Comparison of ENCODE assay signal across 1 fruit fly cellular context in the genomic region with DNA sequence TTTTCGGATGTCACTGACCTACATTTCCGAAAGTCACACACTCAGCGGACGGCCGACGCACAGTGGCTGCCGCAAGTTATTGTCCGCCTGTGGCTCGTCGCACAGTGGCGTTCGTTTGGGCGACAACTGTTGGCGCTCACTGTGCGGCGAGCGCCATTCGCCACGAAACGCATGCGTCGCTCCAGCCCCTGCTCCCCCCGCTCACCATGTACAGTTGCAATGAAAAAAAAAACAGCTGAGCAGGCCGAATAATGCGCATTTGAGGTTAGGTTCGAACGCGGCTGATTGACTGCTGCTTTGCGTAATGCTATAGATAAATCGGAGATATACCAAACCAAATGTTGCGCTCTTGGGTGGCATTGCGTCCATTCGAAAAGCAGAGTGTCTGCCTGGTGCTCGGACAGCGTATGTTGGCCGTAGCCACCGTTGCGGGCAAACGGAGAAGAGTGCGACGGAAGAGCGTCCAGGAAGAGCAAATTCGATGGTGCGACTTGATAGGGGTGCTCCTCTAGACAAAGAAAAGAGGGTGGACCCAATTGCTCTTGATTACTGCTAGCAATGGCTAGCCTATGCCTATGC.
A peak's percentile ranks its signal among the peaks of the same experiment; 100 is the strongest.
TF ChIP-seq lines count a peak whose summit lies in the region.

No protein-coding gene starts in this region.

TF ChIP-seq in whole organism, embryonic, 481 proteins besides CTCF, POLR2A, EP300 and RAD21 (continued from another document and continues in another):
- TF ChIP-seq HmgD (GFP tag; optimal IDR thresholded peaks at IDR 0.05; lab: Kevin White, UChicago) (peak; percentile 89), Lim3 (GFP tag; IDR thresholded peaks at IDR 0.05; lab: Robert Waterston, UW) (peak; percentile 49; the same call in 1 of the 2 replicates), CG15696 (tag; optimal IDR thresholded peaks at IDR 0.05; lab: Kevin White, UChicago) (peak; percentile 37), vnd (GFP tag; IDR thresholded peaks at IDR 0.05; lab: Robert Waterston, UW; ENCODE audit: partially characterized antibody) (no peak), Ada2b (GFP tag; IDR thresholded peaks at IDR 0.05; lab: Robert Waterston, UW) (peak; percentile 90), CG14050 (GFP tag; IDR thresholded peaks at IDR 0.05; lab: Robert Waterston, UW) (peak; percentile 81), Blimp-1 (GFP tag; optimal IDR thresholded peaks at IDR 0.05; lab: Kevin White, UChicago) (peak; percentile 65), repo (GFP tag; optimal IDR thresholded peaks at IDR 0.05; lab: Kevin White, UChicago) (peak; percentile 76), CG11560 (tag; IDR thresholded peaks at IDR 0.05; lab: Robert Waterston, UW) (peak; percentile 76; the same call in 2 of the 3 replicates), shn (GFP tag; optimal IDR thresholded peaks at IDR 0.05; lab: Kevin White, UChicago) (peak; percentile 92), eve (GFP tag; optimal IDR thresholded peaks at IDR 0.05; lab: Kevin White, UChicago) (no peak), Hr39 (optimal IDR thresholded peaks at IDR 0.05; lab: Kevin White, UChicago) (no peak), Drgx (GFP tag; IDR thresholded peaks at IDR 0.05; lab: Robert Waterston, UW) (peak; percentile 89), CG6689 (GFP tag; IDR thresholded peaks at IDR 0.05; lab: Robert Waterston, UW) (peak; percentile 81), caup (GFP tag; optimal IDR thresholded peaks at IDR 0.05; lab: Kevin White, UChicago; ENCODE audit: severe bottlenecking) (peak; percentile 89), abd-A (tag; optimal IDR thresholded peaks at IDR 0.05; lab: Kevin White, UChicago) (no peak), CG10654 (GFP tag; optimal IDR thresholded peaks at IDR 0.05; lab: Kevin White, UChicago) (peak; percentile 64), CG2678 (tag; optimal IDR thresholded peaks at IDR 0.05; lab: Kevin White, UChicago) (peak; percentile 72), schlank (tag; optimal IDR thresholded peaks at IDR 0.05; lab: Kevin White, UChicago) (peak; percentile 81), Rx (GFP tag; IDR thresholded peaks at IDR 0.05; lab: Robert Waterston, UW) (peak; percentile 88), CG16779 (GFP tag; IDR thresholded peaks at IDR 0.05; lab: Robert Waterston, UW) (peak; percentile 91), CG11696 (GFP tag; IDR thresholded peaks at IDR 0.05; lab: Robert Waterston, UW) (peak; percentile 64; the same call in 1 of the 2 replicates), CG14014 (GFP tag; IDR thresholded peaks at IDR 0.05; lab: Robert Waterston, UW) (peak; percentile 91), croc (GFP tag; conservative IDR thresholded peaks at IDR 0.05; lab: Robert Waterston, UW) (peak; percentile 36; the same call in 1 of the 3 replicates), sim (GFP tag; IDR thresholded peaks at IDR 0.05; lab: Robert Waterston, UW) (peak; percentile 66), Sin3A (optimal IDR thresholded peaks at IDR 0.05; lab: Kevin White, UChicago) (no peak), Opbp (GFP tag; IDR thresholded peaks at IDR 0.05; lab: Robert Waterston, UW; ENCODE audit: partially characterized antibody) (peak; percentile 55; the same call in 2 of the 3 replicates), CG7556 (GFP tag; optimal IDR thresholded peaks at IDR 0.05; lab: Kevin White, UChicago) (peak; percentile 64), CG17328 (GFP tag; IDR thresholded peaks at IDR 0.05; lab: Robert Waterston, UW) (peak; percentile 90), YL-1 (GFP tag; optimal IDR thresholded peaks at IDR 0.05; lab: Kevin White, UChicago) (peak; percentile 97), Gug (GFP tag; IDR thresholded peaks at IDR 0.05; lab: Robert Waterston, UW) (peak; percentile 98), MESR4 (GFP tag; optimal IDR thresholded peaks at IDR 0.05; lab: Kevin White, UChicago) (peak; percentile 91), Scr (GFP tag; IDR thresholded peaks at IDR 0.05; lab: Robert Waterston, UW; ENCODE audit: partially characterized antibody) (0 out of 2 replicates have a peak, but pooled peaks have one; percentile 30), Bteb2 (GFP tag; optimal IDR thresholded peaks at IDR 0.05; lab: Kevin White, UChicago) (peak; percentile 68), CG18476 (GFP tag; optimal IDR thresholded peaks at IDR 0.05; lab: Kevin White, UChicago) (peak; percentile 53), NfI (GFP tag; optimal IDR thresholded peaks at IDR 0.05; lab: Kevin White, UChicago) (peak; percentile 78), cas (GFP tag; IDR thresholded peaks at IDR 0.05; lab: Robert Waterston, UW) (peak; percentile 82), ac (GFP tag; optimal IDR thresholded peaks at IDR 0.05; lab: Kevin White, UChicago) (no peak), CG2129 (GFP tag; IDR thresholded peaks at IDR 0.05; lab: Robert Waterston, UW; ENCODE audit: partially characterized antibody) (no peak), sna (GFP tag; IDR thresholded peaks at IDR 0.05; lab: Robert Waterston, UW; ENCODE audit: partially characterized antibody) (no peak), CG4730 (GFP tag; IDR thresholded peaks at IDR 0.05; lab: Robert Waterston, UW) (peak; percentile 81), sima (GFP tag; optimal IDR thresholded peaks at IDR 0.05; lab: Kevin White, UChicago) (peak; percentile 26), sr (GFP tag; IDR thresholded peaks at IDR 0.05; lab: Robert Waterston, UW) (peak; percentile 86; the same call in 2 of the 3 replicates), gro (GFP tag; optimal IDR thresholded peaks at IDR 0.05; lab: Kevin White, UChicago) (peak; percentile 87), CG8388 (GFP tag; optimal IDR thresholded peaks at IDR 0.05; lab: Kevin White, UChicago) (peak; percentile 100), CG8359 (GFP tag; optimal IDR thresholded peaks at IDR 0.05; lab: Kevin White, UChicago; ENCODE audit: borderline replicate concordance) (peak; percentile 32), CG15269 (tag; optimal IDR thresholded peaks at IDR 0.05; lab: Kevin White, UChicago) (peak; percentile 81), CG2889 (GFP tag; IDR thresholded peaks at IDR 0.05; lab: Robert Waterston, UW) (peak; percentile 81), pzg (GFP tag; optimal IDR thresholded peaks at IDR 0.05; lab: Kevin White, UChicago) (peak; percentile 79), CG10979 (tag; optimal IDR thresholded peaks at IDR 0.05; lab: Kevin White, UChicago) (peak; percentile 60), vvl (GFP tag; IDR thresholded peaks at IDR 0.05; lab: Robert Waterston, UW) (peak; percentile 94), run (tag; optimal IDR thresholded peaks at IDR 0.05; lab: Kevin White, UChicago) (peak; percentile 25), CG17186 (GFP tag; optimal IDR thresholded peaks at IDR 0.05; lab: Kevin White, UChicago) (peak; percentile 94), CG4282 (GFP tag; optimal IDR thresholded peaks at IDR 0.05; lab: Kevin White, UChicago) (peak; percentile 78), CG31365 (tag; optimal IDR thresholded peaks at IDR 0.05; lab: Kevin White, UChicago) (peak; percentile 54), so (GFP tag; IDR thresholded peaks at IDR 0.05; lab: Robert Waterston, UW) (peak; percentile 87), Dll (GFP tag; IDR thresholded peaks at IDR 0.05; lab: Robert Waterston, UW; ENCODE audit: partially characterized antibody) (0 out of 4 replicates have a peak, but pooled peaks have one; percentile 39), kni (GFP tag; optimal IDR thresholded peaks at IDR 0.05; lab: Kevin White, UChicago) (peak; percentile 85), CG30431 (GFP tag; optimal IDR thresholded peaks at IDR 0.05; lab: Kevin White, UChicago) (peak; percentile 62), CG10543 (GFP tag; optimal IDR thresholded peaks at IDR 0.05; lab: Kevin White, UChicago) (peak; percentile 97), hkb (optimal IDR thresholded peaks at IDR 0.05; lab: Kevin White, UChicago) (no peak), hkb (GFP tag; IDR thresholded peaks at IDR 0.05; lab: Robert Waterston, UW) (peak; percentile 89), p53 (GFP tag; optimal IDR thresholded peaks at IDR 0.05; lab: Kevin White, UChicago) (peak; percentile 88), btn (GFP tag; optimal IDR thresholded peaks at IDR 0.05; lab: Kevin White, UChicago) (peak; percentile 65), CG5245 (GFP tag; optimal IDR thresholded peaks at IDR 0.05; lab: Kevin White, UChicago) (peak; percentile 76), Hmx (GFP tag; optimal IDR thresholded peaks at IDR 0.05; lab: Kevin White, UChicago) (no peak), CG3163 (GFP tag; optimal IDR thresholded peaks at IDR 0.05; lab: Kevin White, UChicago) (peak; percentile 82), pho (GFP tag; optimal IDR thresholded peaks at IDR 0.05; lab: Kevin White, UChicago) (peak; percentile 84), nau (GFP tag; optimal IDR thresholded peaks at IDR 0.05; lab: Kevin White, UChicago) (peak; percentile 75), phol (tag; optimal IDR thresholded peaks at IDR 0.05; lab: Kevin White, UChicago) (peak; percentile 53), ATbp (GFP tag; optimal IDR thresholded peaks at IDR 0.05; lab: Kevin White, UChicago) (peak; percentile 77), zfh1 (GFP tag; IDR thresholded peaks at IDR 0.05; lab: Robert Waterston, UW) (peak; percentile 94), Xbp1 (GFP tag; optimal IDR thresholded peaks at IDR 0.05; lab: Kevin White, UChicago) (peak; percentile 91), Dp (GFP tag; optimal IDR thresholded peaks at IDR 0.05; lab: Kevin White, UChicago) (peak; percentile 26), Ssrp (tag; optimal IDR thresholded peaks at IDR 0.05; lab: Kevin White, UChicago) (peak; percentile 33), Fer1 (GFP tag; optimal IDR thresholded peaks at IDR 0.05; lab: Kevin White, UChicago) (peak; percentile 90), ttk (GFP tag; IDR thresholded peaks at IDR 0.05; lab: Robert Waterston, UW) (peak; percentile 79), Sry-β (GFP tag; optimal IDR thresholded peaks at IDR 0.05; lab: Kevin White, UChicago) (no peak), unpg (GFP tag; optimal IDR thresholded peaks at IDR 0.05; lab: Kevin White, UChicago) (peak; percentile 67), CG9797 (GFP tag; optimal IDR thresholded peaks at IDR 0.05; lab: Kevin White, UChicago) (peak; percentile 15), toy (GFP tag; IDR thresholded peaks at IDR 0.05; lab: Robert Waterston, UW) (no peak), Hr3 (GFP tag; optimal IDR thresholded peaks at IDR 0.05; lab: Kevin White, UChicago) (peak; percentile 94), dimm (GFP tag; IDR thresholded peaks at IDR 0.05; lab: Robert Waterston, UW) (peak; percentile 74), ab (GFP tag; optimal IDR thresholded peaks at IDR 0.05; lab: Kevin White, UChicago) (no peak), pita (GFP tag; optimal IDR thresholded peaks at IDR 0.05; lab: Kevin White, UChicago) (no peak), fd96Cb (tag; optimal IDR thresholded peaks at IDR 0.05; lab: Kevin White, UChicago) (peak; percentile 50), Trl (optimal IDR thresholded peaks at IDR 0.05; lab: Kevin White, UChicago) (peak in 1 of 2 experiments; percentile 37), Trl (GFP tag; optimal IDR thresholded peaks at IDR 0.05; lab: Kevin White, UChicago) (peak; percentile 90), CG16863 (GFP tag; optimal IDR thresholded peaks at IDR 0.05; lab: Kevin White, UChicago) (peak; percentile 83), CG10321 (GFP tag; IDR thresholded peaks at IDR 0.05; lab: Robert Waterston, UW) (peak; percentile 65), dm (GFP tag; optimal IDR thresholded peaks at IDR 0.05; lab: Kevin White, UChicago) (peak; percentile 96), CG17385 (GFP tag; optimal IDR thresholded peaks at IDR 0.05; lab: Kevin White, UChicago) (peak; percentile 78), bowl (GFP tag; IDR thresholded peaks at IDR 0.05; lab: Robert Waterston, UW) (peak; percentile 71; the same call in 1 of the 2 replicates), bsh (GFP tag; optimal IDR thresholded peaks at IDR 0.05; lab: Kevin White, UChicago) (peak; percentile 13 to 75), CG18619 (GFP tag; optimal IDR thresholded peaks at IDR 0.05; lab: Kevin White, UChicago) (peak; percentile 79), CG1233 (GFP tag; optimal IDR thresholded peaks at IDR 0.05; lab: Kevin White, UChicago) (peak; percentile 72), Chrac-16 (GFP tag; optimal IDR thresholded peaks at IDR 0.05; lab: Kevin White, UChicago) (peak; percentile 85), CG8765 (GFP tag; IDR thresholded peaks at IDR 0.05; lab: Robert Waterston, UW) (peak; percentile 72), Hr51 (GFP tag; optimal IDR thresholded peaks at IDR 0.05; lab: Kevin White, UChicago) (peak; percentile 63 to 80), CG11695 (GFP tag; IDR thresholded peaks at IDR 0.05; lab: Robert Waterston, UW) (peak; percentile 48; the same call in 1 of the 3 replicates), Atf6 (GFP tag; IDR thresholded peaks at IDR 0.05; lab: Robert Waterston, UW) (peak; percentile 88), row (GFP tag; IDR thresholded peaks at IDR 0.05; lab: Robert Waterston, UW) (peak; percentile 99), CG3847 (GFP tag; IDR thresholded peaks at IDR 0.05; lab: Robert Waterston, UW) (peak; percentile 79), CG2875 (GFP tag; optimal IDR thresholded peaks at IDR 0.05; lab: Kevin White, UChicago) (peak; percentile 65), unc-4 (GFP tag; IDR thresholded peaks at IDR 0.05; lab: Robert Waterston, UW; ENCODE audit: partially characterized antibody) (peak; percentile 57), CG7839 (tag; optimal IDR thresholded peaks at IDR 0.05; lab: Kevin White, UChicago) (peak; percentile 77), CG6791 (GFP tag; IDR thresholded peaks at IDR 0.05; lab: Robert Waterston, UW; ENCODE audit: partially characterized antibody) (peak; percentile 51; the same call in 2 of the 3 replicates), CG5180 (GFP tag; optimal IDR thresholded peaks at IDR 0.05; lab: Kevin White, UChicago) (peak; percentile 73), Dbx (GFP tag; IDR thresholded peaks at IDR 0.05; lab: Robert Waterston, UW) (peak; percentile 94), CG33557 (GFP tag; optimal IDR thresholded peaks at IDR 0.05; lab: Kevin White, UChicago) (peak; percentile 36), HmgZ (tag; optimal IDR thresholded peaks at IDR 0.05; lab: Kevin White, UChicago) (peak; percentile 85), Hey (tag; optimal IDR thresholded peaks at IDR 0.05; lab: Kevin White, UChicago) (peak; percentile 54), Sox100B (GFP tag; optimal IDR thresholded peaks at IDR 0.05; lab: Kevin White, UChicago) (peak; percentile 29), CG9727 (GFP tag; optimal IDR thresholded peaks at IDR 0.05; lab: Kevin White, UChicago) (peak; percentile 67), tna (GFP tag; IDR thresholded peaks at IDR 0.05; lab: Robert Waterston, UW; ENCODE audit: partially characterized antibody) (no peak), ewg (GFP tag; optimal IDR thresholded peaks at IDR 0.05; lab: Kevin White, UChicago) (peak; percentile 94), Spps (tag; optimal IDR thresholded peaks at IDR 0.05; lab: Kevin White, UChicago) (peak; percentile 12), nerfin-1 (tag; optimal IDR thresholded peaks at IDR 0.05; lab: Kevin White, UChicago) (peak; percentile 49), psq (GFP tag; optimal IDR thresholded peaks at IDR 0.05; lab: Kevin White, UChicago) (peak; percentile 24), Taf1 (GFP tag; IDR thresholded peaks at IDR 0.05; lab: Robert Waterston, UW) (peak; percentile 82), wek (GFP tag; optimal IDR thresholded peaks at IDR 0.05; lab: Kevin White, UChicago) (peak; percentile 68)
